Fruit fly (Drosophila melanogaster) whole organism, adult: ENCODE measurements around the gene Rh2.

ENCODE experiments used
- CG11617 ChIP-seq: fragments of 200-800 bp; sonication (Bioruptor generic); optimal IDR thresholded peaks from 2 replicates; lab custom pipeline; 2017; ENCODE audit warnings: mild to moderate bottlenecking, missing biosample characterization, missing genetic modification reagents, missing genetic modification characterization
- CG12768 ChIP-seq: fragments of 200-800 bp; sonication (Bioruptor generic); optimal IDR thresholded peaks from 2 replicates; lab custom pipeline; 2017; ENCODE audit warnings: missing biosample characterization, missing genetic modification characterization, mild to moderate bottlenecking, moderate library complexity, missing genetic modification reagents
- CG14711 ChIP-seq: fragments of 200-800 bp; sonication (Bioruptor generic); optimal IDR thresholded peaks from 2 replicates; lab custom pipeline; 2018; ENCODE audit warnings: missing biosample characterization, mild to moderate bottlenecking, missing genetic modification characterization, moderate library complexity
- CG1620 ChIP-seq: fragments of 200-800 bp; sonication (Bioruptor generic); optimal IDR thresholded peaks from 2 replicates; lab custom pipeline; 2016; ENCODE audit warnings: missing biosample characterization, missing genetic modification characterization
- CG33017 ChIP-seq: fragments of 200-800 bp; sonication (Bioruptor generic); optimal IDR thresholded peaks from 2 replicates; lab custom pipeline; 2018; ENCODE audit warnings: missing biosample characterization, mild to moderate bottlenecking, missing genetic modification characterization, moderate library complexity
- CG5204 ChIP-seq: fragments of 200-800 bp; sonication (Bioruptor generic); optimal IDR thresholded peaks from 2 replicates; lab custom pipeline; 2016; ENCODE audit warnings: missing biosample characterization, missing genetic modification characterization
- CG7045 ChIP-seq: fragments of 200-800 bp; sonication (Bioruptor generic); optimal IDR thresholded peaks from 2 replicates; lab custom pipeline; 2017; ENCODE audit warnings: missing biosample characterization, mild to moderate bottlenecking, missing genetic modification characterization
- CG7101 ChIP-seq: fragments of 200-800 bp; sonication (Bioruptor generic); optimal IDR thresholded peaks from 2 replicates; lab custom pipeline; 2018; ENCODE audit warnings: missing biosample characterization, mild to moderate bottlenecking, missing genetic modification characterization, moderate library complexity
- Clk ChIP-seq: fragments of 200-800 bp; sonication (Bioruptor generic); optimal IDR thresholded peaks from 2 replicates; lab custom pipeline; 2017; ENCODE audit warnings: missing biosample characterization, missing genetic modification characterization
- Crg-1 ChIP-seq: fragments of 200-800 bp; sonication (Bioruptor generic); optimal IDR thresholded peaks from 2 replicates; lab custom pipeline; 2016; ENCODE audit warnings: missing biosample characterization, missing genetic modification characterization
- Hr96 ChIP-seq: fragments of 200-800 bp; sonication (Bioruptor generic); optimal IDR thresholded peaks from 2 replicates; lab custom pipeline; 2016; ENCODE audit warnings: missing biosample characterization, missing genetic modification characterization
- Mnt ChIP-seq: fragments of 200-800 bp; sonication (Bioruptor generic); optimal IDR thresholded peaks from 2 replicates; lab custom pipeline; 2016; ENCODE audit warnings: missing biosample characterization, mild to moderate bottlenecking, missing genetic modification characterization
- bab1 ChIP-seq: fragments of 200-800 bp; sonication (Bioruptor generic); optimal IDR thresholded peaks from 3 replicates; lab custom pipeline; 2019; ENCODE audit warnings: missing biosample characterization, mild to moderate bottlenecking, missing genetic modification characterization, moderate library complexity
- cic ChIP-seq: fragments of 200-800 bp; sonication (Bioruptor generic); optimal IDR thresholded peaks from 2 replicates; lab custom pipeline; 2017; ENCODE audit warnings: missing biosample characterization, mild to moderate bottlenecking, missing genetic modification characterization, moderate library complexity
- cnc ChIP-seq, 2 experiments: fragments of >200 bp; optimal IDR thresholded peaks; 2 replicates each; lab custom pipeline; 2017
- kay ChIP-seq: fragments of 200-800 bp; sonication (Bioruptor generic); peaks from one replicate; lab custom pipeline; 2016; ENCODE audit warnings: missing biosample characterization, missing genetic modification characterization, borderline replicate concordance
- ovo ChIP-seq: fragments of 200-800 bp; sonication (Bioruptor generic); optimal IDR thresholded peaks from 2 replicates; lab custom pipeline; 2016; ENCODE audit warnings: missing biosample characterization, missing genetic modification characterization
- pad ChIP-seq: fragments of 200-800 bp; sonication (Bioruptor generic); optimal IDR thresholded peaks from 3 replicates; lab custom pipeline; 2017; ENCODE audit warnings: missing biosample characterization, missing genetic modification characterization, mild to moderate bottlenecking, moderate library complexity, missing genetic modification reagents
- tj ChIP-seq: fragments of 200-800 bp; sonication (Bioruptor generic); optimal IDR thresholded peaks from 3 replicates; lab custom pipeline; 2017; ENCODE audit warnings: missing biosample characterization, mild to moderate bottlenecking, missing genetic modification characterization, moderate library complexity
- toe ChIP-seq: fragments of 200-800 bp; sonication (Bioruptor generic); optimal IDR thresholded peaks from 2 replicates; lab custom pipeline; 2016; ENCODE audit warnings: missing biosample characterization, missing genetic modification characterization

Rh2 gene

DNA sequence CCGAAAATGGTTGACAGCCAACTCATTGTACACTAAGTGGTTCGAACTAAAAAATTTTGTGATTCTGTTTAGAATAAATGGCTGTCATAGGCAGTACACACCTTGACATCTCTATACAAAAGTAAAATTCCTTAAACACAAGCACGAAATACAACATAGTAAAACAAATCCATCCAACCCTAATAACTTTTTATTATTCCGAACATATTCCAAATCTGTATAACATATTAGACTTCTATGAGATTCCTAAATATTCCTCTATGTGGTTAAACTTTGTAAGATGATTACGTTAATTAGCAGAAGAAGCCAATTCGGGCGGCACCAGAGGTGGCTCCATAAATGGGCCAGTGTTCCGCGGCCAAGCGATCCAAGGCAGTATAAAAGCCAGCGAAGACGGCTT is 2.9 kb downstream of the Rh2 start, which contains the start of gene CG14294:
Gene CG14294, minus strand, starts transcription at position 101 of the 400 bp plus-strand sequence.
- no peak for TF ChIP-seq CG7045 (GFP tag; lab: Kevin White, UChicago)
- TF ChIP-seq Clk: no peak
- no peak for TF ChIP-seq Crg-1 (GFP tag; lab: Kevin White, UChicago)
- TF ChIP-seq ovo (GFP tag; lab: Kevin White, UChicago): no peak
- TF ChIP-seq cic: no peak
- no peak for TF ChIP-seq CG11617
- no peak for TF ChIP-seq CG33017 (tag; lab: Kevin White, UChicago)
- no peak for TF ChIP-seq CG5204
- no peak for TF ChIP-seq kay (GFP tag; lab: Kevin White, UChicago)
- TF ChIP-seq bab1: no peak

dm6 chr3R:18902858-18903257 is 3.6 kb downstream of the Rh2 start, which contains the start of gene CG34284:
CG34284 (minus strand) TSS chr3R:18902933.
- peak; percentile 52 for TF ChIP-seq CG33017 (tag; lab: Kevin White, UChicago)
- TF ChIP-seq CG7101: no peak

DNA sequence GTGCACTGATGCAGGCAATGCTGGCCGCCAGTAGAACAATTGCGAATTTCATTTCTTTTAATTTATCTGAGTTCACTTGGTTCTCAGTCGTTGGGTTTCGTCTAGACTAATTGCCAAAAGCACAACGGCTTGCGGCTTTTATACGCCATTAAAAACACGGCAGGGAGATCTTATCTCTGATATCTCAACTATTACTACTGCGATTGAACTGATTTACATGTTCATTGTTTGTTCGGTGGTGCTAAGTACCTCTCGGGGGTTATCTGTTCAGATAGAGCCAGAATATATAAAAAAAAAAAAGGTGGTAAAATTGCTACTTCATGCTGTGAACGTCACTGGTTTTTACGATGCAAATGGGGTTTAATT is 6.3 kb downstream of the Rh2 start, which contains the start of gene CG14292:
Gene CG14292, minus strand, starts transcription at position 101 of the 366 bp plus-strand sequence.
- no peak for TF ChIP-seq bab1
- TF ChIP-seq CG11617: no peak
- no peak for TF ChIP-seq CG7101
- no peak for TF ChIP-seq CG1620 (GFP tag; lab: Kevin White, UChicago)
- no peak for TF ChIP-seq CG12768
- no peak for TF ChIP-seq ovo (GFP tag; lab: Kevin White, UChicago)
- TF ChIP-seq CG5204: no peak
- TF ChIP-seq cic: no peak
- no peak for TF ChIP-seq CG14711 (tag; lab: Kevin White, UChicago)
- no peak for TF ChIP-seq Mnt (GFP tag; lab: Kevin White, UChicago)
- no peak for TF ChIP-seq CG7045 (GFP tag; lab: Kevin White, UChicago)
- no peak for TF ChIP-seq Crg-1 (GFP tag; lab: Kevin White, UChicago)
- TF ChIP-seq Hr96 (GFP tag; lab: Kevin White, UChicago): no peak
- TF ChIP-seq Clk: no peak

dm6 chr3R:18905921-18906878 is 7.0 kb downstream of the Rh2 start, which contains the start of gene EndoA:
EndoA (plus strand) TSS chr3R:18906609.
- no peak for TF ChIP-seq Crg-1 (GFP tag; lab: Kevin White, UChicago)
- peak; percentile 78 for TF ChIP-seq CG7101
- peak; percentile 68 for TF ChIP-seq CG7045 (GFP tag; lab: Kevin White, UChicago)
- no peak for TF ChIP-seq Clk
- peak; percentile 91 for TF ChIP-seq kay (GFP tag; lab: Kevin White, UChicago)
- TF ChIP-seq CG1620 (GFP tag; lab: Kevin White, UChicago): no peak
- peak; percentile 33 for TF ChIP-seq cic
- no peak for TF ChIP-seq cnc (optimal IDR thresholded peaks at IDR 0.05; lab: Kevin White, UChicago)
- peak; percentile 45 for TF ChIP-seq CG12768
- peak; percentile 46 for TF ChIP-seq CG11617
- no peak for TF ChIP-seq Hr96 (GFP tag; lab: Kevin White, UChicago)
- peak; percentile 34 for TF ChIP-seq pad
- TF ChIP-seq ovo (GFP tag; lab: Kevin White, UChicago): no peak
- no peak for TF ChIP-seq CG5204
- no peak for TF ChIP-seq toe (GFP tag; lab: Kevin White, UChicago)
- peak; percentile 47 for TF ChIP-seq tj (GFP tag; lab: Kevin White, UChicago)
- no peak for TF ChIP-seq bab1
- TF ChIP-seq CG33017 (tag; lab: Kevin White, UChicago): peak; percentile 82
- peak; percentile 66 for TF ChIP-seq CG14711 (tag; lab: Kevin White, UChicago)
- TF ChIP-seq Mnt (GFP tag; lab: Kevin White, UChicago): peak; percentile 54

DNA sequence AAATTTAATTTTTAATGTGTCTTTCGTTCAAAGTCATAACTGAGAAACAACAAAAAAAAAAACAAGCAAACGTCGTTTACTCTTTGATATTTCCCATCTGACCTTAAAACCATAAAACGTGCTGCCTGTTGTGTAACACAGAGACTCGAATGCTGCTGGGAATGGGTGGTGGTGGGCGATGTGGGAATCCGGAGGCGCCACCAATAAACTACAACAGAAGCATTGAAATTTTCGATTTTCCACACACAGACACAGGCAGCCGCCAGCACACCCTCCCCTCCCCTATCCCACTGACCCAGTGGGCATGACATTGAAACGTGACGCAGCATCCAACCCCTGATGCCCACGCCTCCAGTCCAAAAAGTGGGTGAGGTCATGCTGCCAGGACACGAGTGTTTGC is 11.1 kb downstream of the Rh2 start:
- TF ChIP-seq cnc (optimal IDR thresholded peaks at IDR 0.05; lab: Kevin White, UChicago) (no peak), kay (GFP tag; lab: Kevin White, UChicago) (peak; percentile 63)

DNA sequence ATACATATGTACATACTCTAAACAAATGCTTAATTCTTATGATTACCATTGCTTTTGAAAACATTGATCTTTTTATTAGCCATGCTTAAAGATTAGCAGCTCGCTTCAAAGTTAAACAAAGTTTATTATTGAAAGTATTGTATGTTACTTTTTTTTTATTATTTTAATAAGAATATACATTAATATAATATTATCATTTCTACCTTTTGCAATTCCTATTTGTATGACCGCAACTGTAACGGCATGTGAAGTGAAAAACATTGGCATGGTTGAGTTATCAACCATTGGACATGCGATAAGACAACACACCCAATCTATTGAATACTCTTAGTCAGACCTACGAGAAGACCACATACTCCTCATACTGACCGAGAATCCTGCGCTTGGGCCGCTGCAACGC is 11.7 kb downstream of the Rh2 start:
- no peak for TF ChIP-seq CG1620 (GFP tag; lab: Kevin White, UChicago)
- no peak for TF ChIP-seq Mnt (GFP tag; lab: Kevin White, UChicago)
- TF ChIP-seq Hr96 (GFP tag; lab: Kevin White, UChicago): no peak
- TF ChIP-seq CG7101: peak; percentile 12

- TF ChIP-seq CG7045 (GFP tag; lab: Kevin White, UChicago): no peak
- no peak for TF ChIP-seq cnc (optimal IDR thresholded peaks at IDR 0.05; lab: Kevin White, UChicago)
- no peak for TF ChIP-seq cic
- no peak for TF ChIP-seq CG1620 (GFP tag; lab: Kevin White, UChicago)
- no peak for TF ChIP-seq CG7101
- TF ChIP-seq toe (GFP tag; lab: Kevin White, UChicago): no peak
- no peak for TF ChIP-seq bab1
- TF ChIP-seq CG12768: no peak
- no peak for TF ChIP-seq CG11617
- TF ChIP-seq tj (GFP tag; lab: Kevin White, UChicago): no peak
- no peak for TF ChIP-seq Clk
- no peak for TF ChIP-seq CG14711 (tag; lab: Kevin White, UChicago)
- TF ChIP-seq pad: no peak
- TF ChIP-seq Hr96 (GFP tag; lab: Kevin White, UChicago): no peak
- TF ChIP-seq CG33017 (tag; lab: Kevin White, UChicago): no peak
- TF ChIP-seq ovo (GFP tag; lab: Kevin White, UChicago): no peak
Observed at dm6 chr3R:18912782-18913331, 13.6 kb downstream of the Rh2 start, which contains the start of gene Sgsh. Sgsh (minus strand) TSS chr3R:18912922.
